Worm (Caenorhabditis elegans): ENCODE results near the gene gst-26.

The gst-26 gene

DNA sequence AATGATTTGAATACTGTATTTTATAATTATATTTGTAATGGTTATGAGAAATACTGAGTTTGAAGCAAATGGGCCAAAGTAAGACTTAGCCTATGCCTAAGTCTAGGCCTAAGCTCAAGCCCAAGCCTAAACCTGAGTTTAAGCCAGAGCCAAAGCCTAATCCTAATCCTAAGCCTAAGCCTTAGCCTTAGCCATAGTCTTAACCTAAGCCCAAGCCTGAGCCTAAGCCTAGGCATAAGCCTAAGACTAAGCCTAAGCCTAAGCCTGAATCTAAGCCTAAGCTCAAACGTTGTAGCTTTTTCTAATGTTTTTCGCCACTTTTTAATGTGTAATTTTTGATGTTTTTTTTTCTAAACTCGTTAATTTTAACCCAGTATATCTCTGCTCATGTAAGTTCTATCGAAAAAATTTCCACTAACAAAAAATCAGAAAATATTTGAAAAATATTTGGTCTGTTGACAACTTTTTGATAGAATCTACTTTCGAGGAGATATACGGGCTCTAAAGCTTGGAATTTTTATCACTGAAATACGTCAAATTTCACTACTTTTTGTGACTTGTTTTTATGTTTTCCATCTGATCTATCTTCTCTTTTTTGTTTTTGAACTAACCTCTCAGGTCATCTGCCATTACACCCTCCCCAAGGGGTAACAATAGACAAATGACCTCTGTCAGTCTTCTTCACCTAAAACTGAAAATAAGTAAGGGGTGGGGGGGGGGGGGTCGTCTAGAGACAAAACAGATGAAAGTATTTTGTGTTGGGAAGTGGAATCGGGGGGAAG lies 39.9 kb upstream of the gst-26 start:
- TF ChIP-seq daf-12 (tag; optimal IDR thresholded peaks at IDR 0.05) (no peak), fkh-10 (GFP tag; optimal IDR thresholded peaks at IDR 0.05) (no peak), nfya-1 (tag; optimal IDR thresholded peaks at IDR 0.05; ENCODE audit: insufficient read depth) (no peak), nhr-28 (tag; optimal IDR thresholded peaks at IDR 0.05) (no peak), ama-1 (optimal IDR thresholded peaks at IDR 0.05) (no peak), nhr-25 (tag; optimal IDR thresholded peaks at IDR 0.05) (no peak), ceh-82 (tag; optimal IDR thresholded peaks at IDR 0.05) (no peak), ceh-16 (tag; optimal IDR thresholded peaks at IDR 0.05) (no peak), hmg-11 (tag; optimal IDR thresholded peaks at IDR 0.05) (no peak)

DNA sequence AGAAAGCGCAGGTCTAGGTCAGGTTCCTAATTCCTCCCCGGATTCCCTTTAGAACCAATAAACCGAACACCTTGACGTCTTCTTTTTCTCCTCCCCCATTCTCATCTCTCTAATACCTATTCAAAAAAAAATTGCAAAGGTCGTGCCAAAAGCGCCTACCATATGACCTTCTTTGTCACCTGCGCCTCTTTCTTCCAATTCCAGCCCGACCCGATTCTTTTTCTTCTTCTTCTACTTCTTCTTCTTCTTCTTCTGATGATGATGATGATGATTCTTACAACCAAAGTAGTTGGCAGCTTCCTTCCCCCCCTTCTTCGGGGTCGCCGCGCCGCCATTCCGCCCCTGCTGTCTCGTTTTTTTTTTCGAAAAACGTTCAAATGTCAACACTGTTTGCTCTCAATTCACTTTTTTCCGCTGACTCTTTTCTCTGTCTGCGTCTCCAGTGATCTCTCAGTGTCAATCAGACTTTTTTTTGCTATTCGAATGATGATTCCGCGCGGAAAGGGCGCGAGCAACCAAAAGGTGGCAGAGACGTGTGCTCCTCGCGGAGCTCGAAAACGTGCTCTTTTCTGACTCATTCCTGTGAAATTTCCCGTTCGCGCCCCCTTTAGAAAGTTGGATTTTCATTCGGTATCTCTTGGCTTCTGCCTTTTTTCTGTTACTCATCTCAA lies 39.2 kb upstream of the gst-26 start:
- TF ChIP-seq nhr-12 (tag; optimal IDR thresholded peaks at IDR 0.05): no peak
- TF ChIP-seq ztf-4 (tag; optimal IDR thresholded peaks at IDR 0.05): no peak
- TF ChIP-seq hmg-11 (tag; optimal IDR thresholded peaks at IDR 0.05): peak; percentile 21
- peak; percentile 96 for TF ChIP-seq nhr-25 (tag; optimal IDR thresholded peaks at IDR 0.05)
- TF ChIP-seq nfya-1 (tag; optimal IDR thresholded peaks at IDR 0.05; ENCODE audit: insufficient read depth): peak; percentile 13
- TF ChIP-seq ZK546.5 (tag; optimal IDR thresholded peaks at IDR 0.05): no peak
- no peak for TF ChIP-seq pqm-1 (tag; optimal IDR thresholded peaks at IDR 0.05)
- TF ChIP-seq daf-12 (tag; optimal IDR thresholded peaks at IDR 0.05): no peak
- no peak for TF ChIP-seq ceh-28 (tag; optimal IDR thresholded peaks at IDR 0.05)
- no peak for TF ChIP-seq nhr-67 (tag; optimal IDR thresholded peaks at IDR 0.05)
- no peak for TF ChIP-seq elt-2 (tag; optimal IDR thresholded peaks at IDR 0.05)
- no peak for TF ChIP-seq mdl-1 (tag; optimal IDR thresholded peaks at IDR 0.05)
- no peak for TF ChIP-seq egl-5 (tag; optimal IDR thresholded peaks at IDR 0.05)
- TF ChIP-seq pha-4 (tag; optimal IDR thresholded peaks at IDR 0.05): peak; percentile 67
- TF ChIP-seq mml-1 (tag; optimal IDR thresholded peaks at IDR 0.05): no peak
- no peak for TF ChIP-seq snpc-4 (tag; optimal IDR thresholded peaks at IDR 0.05)
- no peak for TF ChIP-seq fos-1 (tag; optimal IDR thresholded peaks at IDR 0.05)
- TF ChIP-seq lin-39 (tag; optimal IDR thresholded peaks at IDR 0.05): no peak
- no peak for TF ChIP-seq lsy-12 (tag; optimal IDR thresholded peaks at IDR 0.05)
- TF ChIP-seq elt-3 (tag; optimal IDR thresholded peaks at IDR 0.05): no peak

DNA sequence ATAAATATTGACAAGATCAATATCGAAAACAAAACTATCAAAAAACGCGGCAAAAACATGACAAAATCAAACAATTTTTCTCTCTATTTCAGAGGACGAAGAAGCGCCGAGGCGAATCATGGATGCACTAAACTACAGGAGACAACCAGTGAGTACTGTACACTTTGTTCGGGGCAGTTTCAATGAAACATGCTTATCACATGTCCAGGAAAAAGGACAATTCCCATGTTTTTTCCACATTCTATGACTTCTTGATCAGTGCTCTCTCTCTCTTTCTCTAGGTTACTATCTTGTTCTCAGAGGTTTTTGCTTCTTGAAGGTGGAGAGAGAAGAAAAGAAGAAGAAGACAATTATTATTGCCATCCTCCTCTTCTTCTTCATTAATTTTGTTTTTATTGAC lies 33.1 kb upstream of the gst-26 start:
- TF ChIP-seq elt-2 (tag; optimal IDR thresholded peaks at IDR 0.05): peak; percentile 61
- no peak for TF ChIP-seq nfya-1 (tag; optimal IDR thresholded peaks at IDR 0.05; ENCODE audit: insufficient read depth)
- no peak for TF ChIP-seq nhr-23 (tag; optimal IDR thresholded peaks at IDR 0.05)
- peak; percentile 3 for TF ChIP-seq pha-4 (tag; optimal IDR thresholded peaks at IDR 0.05)
- TF ChIP-seq nhr-76 (tag; optimal IDR thresholded peaks at IDR 0.05): no peak
- peak; percentile 64 for TF ChIP-seq pqm-1 (tag; optimal IDR thresholded peaks at IDR 0.05)
- peak; percentile 10 for TF ChIP-seq ama-1 (optimal IDR thresholded peaks at IDR 0.05)

DNA sequence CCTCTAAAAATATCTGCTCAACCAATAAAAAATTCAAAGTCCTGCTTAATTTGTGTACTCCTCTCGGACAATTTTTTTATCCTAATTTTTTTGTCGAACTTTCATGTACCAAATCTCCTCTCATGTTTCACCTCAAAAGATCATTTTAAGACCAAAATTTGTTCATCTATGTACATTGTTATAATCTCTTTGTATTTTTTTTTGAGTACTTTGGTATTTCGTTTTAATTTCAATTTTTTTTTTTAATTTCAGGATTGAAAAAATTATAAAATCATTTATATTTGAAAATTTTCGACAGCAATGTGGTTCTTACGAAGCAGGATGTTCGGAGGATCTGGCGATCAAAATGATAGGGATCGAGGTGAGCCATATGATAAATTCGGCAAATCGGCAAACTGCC lies 32.1 kb upstream of the gst-26 start, which contains the start of gene spsb-1:
Gene spsb-1 (plus strand): TSS at position 301 of the 400 bp plus-strand sequence.
- no peak for TF ChIP-seq mdl-1 (tag; optimal IDR thresholded peaks at IDR 0.05)

DNA sequence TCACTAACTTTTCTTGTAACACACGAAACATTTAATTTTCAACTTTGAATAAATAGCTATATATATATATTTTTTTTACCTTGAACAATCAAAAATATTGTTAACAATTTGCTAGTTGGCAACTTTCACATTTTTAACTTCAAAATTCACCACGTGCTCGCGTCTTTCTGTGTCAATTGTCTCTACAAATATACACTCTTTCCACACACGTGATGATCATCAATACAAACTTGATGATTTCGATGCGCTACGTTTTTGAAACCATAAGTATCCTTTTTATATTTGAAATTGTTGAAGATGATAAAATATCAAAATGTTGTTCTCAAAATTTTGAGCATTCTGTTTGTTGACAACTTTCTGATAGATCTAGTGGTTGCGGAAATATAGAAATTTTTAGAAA lies 31.0 kb upstream of the gst-26 start:
- TF ChIP-seq fkh-2 (tag; optimal IDR thresholded peaks at IDR 0.05) (no peak), ceh-9 (tag; optimal IDR thresholded peaks at IDR 0.05) (no peak), egl-27 (tag; optimal IDR thresholded peaks at IDR 0.05) (no peak), lin-39 (tag; optimal IDR thresholded peaks at IDR 0.05) (no peak), sea-2 (GFP tag; optimal IDR thresholded peaks at IDR 0.05) (no peak), nhr-67 (tag; optimal IDR thresholded peaks at IDR 0.05) (no peak), ceh-82 (tag; optimal IDR thresholded peaks at IDR 0.05) (no peak), jun-1 (tag; optimal IDR thresholded peaks at IDR 0.05) (no peak), nhr-76 (tag; optimal IDR thresholded peaks at IDR 0.05) (no peak), snpc-4 (tag; optimal IDR thresholded peaks at IDR 0.05) (no peak), elt-2 (tag; optimal IDR thresholded peaks at IDR 0.05) (peak; percentile 9), pha-4 (tag; optimal IDR thresholded peaks at IDR 0.05) (peak; percentile 31)

Data from whole organism, L3 larva.